Worm (Caenorhabditis elegans): ENCODE data around the gene sgnh-1.

DNA sequence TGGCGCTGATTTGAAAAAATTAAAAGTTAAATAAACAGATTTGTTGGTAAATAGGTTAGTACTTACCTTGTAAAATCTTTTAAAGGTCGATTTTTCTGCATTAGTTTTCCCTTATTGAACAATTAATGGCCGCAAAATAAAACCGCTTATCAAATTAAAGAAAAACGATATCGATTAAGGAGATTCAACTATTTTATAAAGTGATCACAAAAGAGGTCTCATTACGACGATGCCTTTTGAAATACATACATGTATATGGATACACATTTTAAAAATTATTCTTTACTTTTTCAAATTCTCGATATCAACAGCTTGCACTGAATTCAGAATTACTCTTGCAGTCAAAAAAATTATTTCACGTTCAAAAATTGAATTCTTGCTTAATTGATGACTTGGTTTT lies 31.1 kb upstream of the sgnh-1 start, which contains the start of gene Y17G9A.3:
- TF ChIP-seq pes-1 (GFP tag; IDR thresholded peaks at IDR 0.05) (no peak), tbx-37 (GFP tag; conservative IDR thresholded peaks at IDR 0.05) (no peak), ama-1 (optimal IDR thresholded peaks at IDR 0.05) (no peak)
